Worm (Caenorhabditis elegans): ENCODE measurements around the gene srx-19.

DNA sequence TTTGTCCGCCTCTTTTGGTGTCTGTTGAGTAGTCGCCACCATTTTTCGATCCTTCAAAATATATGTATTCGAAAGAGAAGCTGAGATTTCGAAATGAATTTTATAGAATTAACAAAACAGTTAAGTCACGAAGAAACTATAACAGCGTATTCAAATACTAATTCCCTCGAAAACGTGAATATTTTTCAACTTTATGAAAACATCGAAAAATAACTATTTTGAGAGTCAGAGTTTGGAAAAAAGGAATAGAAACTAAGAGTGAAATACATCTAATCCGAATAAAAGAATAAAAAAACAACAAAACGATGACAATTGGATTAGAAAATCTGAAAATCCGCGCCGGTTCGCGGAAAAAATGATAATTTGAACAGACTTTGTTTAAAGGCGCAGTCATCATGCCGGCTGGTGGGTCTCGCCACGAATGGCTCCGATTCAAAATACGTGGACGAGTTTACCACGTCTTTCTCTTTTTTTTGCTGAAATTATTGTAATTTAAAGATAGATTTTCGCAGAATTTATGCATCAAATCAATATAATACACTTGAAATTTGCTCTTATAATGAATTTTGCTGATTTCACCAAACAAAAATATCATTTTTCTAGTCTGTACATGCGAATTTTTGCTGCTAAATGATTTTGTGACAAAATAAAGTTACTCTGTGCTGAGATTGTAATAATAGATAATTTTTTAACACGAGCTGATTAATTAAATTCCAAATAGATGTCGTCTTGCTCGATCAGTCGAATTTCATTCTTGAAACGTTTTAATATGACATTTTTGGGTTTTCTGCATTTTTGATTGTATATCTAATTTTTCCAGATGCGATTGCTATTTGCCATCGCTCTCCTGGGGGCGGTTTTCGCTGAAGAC lies 37.0 kb downstream of the srx-19 start, which contains the start of the genes rpn-1 and ribo-1:
- TF ChIP-seq elt-3 (tag; optimal IDR thresholded peaks at IDR 0.05) (no peak), tbx-8 (GFP tag; optimal IDR thresholded peaks at IDR 0.05) (no peak), pha-4 (tag; optimal IDR thresholded peaks at IDR 0.05) (no peak), mep-1 (tag; optimal IDR thresholded peaks at IDR 0.05) (peak; percentile 15)

Data from whole organism, mixed stage, embryonic.